Fruit fly (Drosophila melanogaster) S2 (cell line): ENCODE results near the gene Meics.

Experiments
- CG8478 ChIP-seq: fragments of >200 bp; optimal IDR thresholded peaks from 2 replicates; lab custom pipeline; 2018
- CTCF ChIP-seq, 2 experiments: fragments of >200 bp; optimal IDR thresholded peaks; 2 replicates each; lab custom pipeline; 2018

Gene Meics

dm6 chr3L:13938470-13939150 is 25.9 kb downstream of the Meics start:
- no peak for TF ChIP-seq CTCF (optimal IDR thresholded peaks at IDR 0.05; lab: Kevin White, UChicago)

- TF ChIP-seq CTCF (optimal IDR thresholded peaks at IDR 0.05; lab: Kevin White, UChicago) (no peak), CG8478 (lab: Kevin White, UChicago) (no peak)
Observed at dm6 chr3L:13936771-13937170, 27.7 kb downstream of the Meics start.

dm6 chr3L:13934902-13935301 is 29.6 kb downstream of the Meics start:
- TF ChIP-seq CTCF (optimal IDR thresholded peaks at IDR 0.05; lab: Kevin White, UChicago), result no peak
- TF ChIP-seq CG8478 (lab: Kevin White, UChicago), result no peak

dm6 chr3L:13928769-13929594 is 35.5 kb downstream of the Meics start, which contains the start of the genes CG8833 and DCTN1-p150:
CG8833 (minus strand) TSS chr3L:13929000.
DCTN1-p150 (plus strand) TSS chr3L:13929387.
- TF ChIP-seq CTCF (optimal IDR thresholded peaks at IDR 0.05; lab: Kevin White, UChicago) (no peak), CG8478 (lab: Kevin White, UChicago) (no peak)

dm6 chr3L:13925117-13925726 is 39.3 kb downstream of the Meics start, which contains the start of gene Rgl:
Rgl (minus strand) TSS chr3L:13925335.
- TF ChIP-seq CG8478 (lab: Kevin White, UChicago) (no peak), CTCF (optimal IDR thresholded peaks at IDR 0.05; lab: Kevin White, UChicago) (no peak)

dm6 chr3L:13924646-13925045 is 39.9 kb downstream of the Meics start:
- TF ChIP-seq CG8478 (lab: Kevin White, UChicago) (no peak), CTCF (optimal IDR thresholded peaks at IDR 0.05; lab: Kevin White, UChicago) (no peak)

- TF ChIP-seq CG8478 (lab: Kevin White, UChicago) (no peak), CTCF (optimal IDR thresholded peaks at IDR 0.05; lab: Kevin White, UChicago) (no peak)
Observed at dm6 chr3L:13923332-13924272, 40.9 kb downstream of the Meics start.

- no peak for TF ChIP-seq CTCF (optimal IDR thresholded peaks at IDR 0.05; lab: Kevin White, UChicago)
- no peak for TF ChIP-seq CG8478 (lab: Kevin White, UChicago)
Observed at dm6 chr3L:13922023-13922652, 42.4 kb downstream of the Meics start.

dm6 chr3L:13920632-13920981 is 43.9 kb downstream of the Meics start:
- TF ChIP-seq CTCF (optimal IDR thresholded peaks at IDR 0.05; lab: Kevin White, UChicago), result no peak
- TF ChIP-seq CG8478 (lab: Kevin White, UChicago), result no peak

- no peak for TF ChIP-seq CG8478 (lab: Kevin White, UChicago)
- no peak for TF ChIP-seq CTCF (optimal IDR thresholded peaks at IDR 0.05; lab: Kevin White, UChicago)
Observed at dm6 chr3L:13919794-13920631, 44.5 kb downstream of the Meics start.

- TF ChIP-seq CG8478 (lab: Kevin White, UChicago) (no peak), CTCF (optimal IDR thresholded peaks at IDR 0.05; lab: Kevin White, UChicago) (no peak)
Observed at dm6 chr3L:13918774-13919173, 45.7 kb downstream of the Meics start.

- no peak for TF ChIP-seq CG8478 (lab: Kevin White, UChicago)
- no peak for TF ChIP-seq CTCF (optimal IDR thresholded peaks at IDR 0.05; lab: Kevin White, UChicago)
Observed at dm6 chr3L:13917589-13918198, 46.8 kb downstream of the Meics start.
